Worm (Caenorhabditis elegans) whole organism, young adult: ENCODE measurements around the gene sre-28.

ENCODE experiments used
- B0336.3 ChIP-seq: fragments of 200-800 bp; sonication (Bioruptor generic); IDR thresholded peaks from 2 replicates; pipeline ENCODE4 v1.3.6; 2022; ENCODE audit warnings: missing genetic modification characterization, missing compliant biosample characterization
- F10E7.11 ChIP-seq: sonication (generic microtip); optimal IDR thresholded peaks from 2 replicates; lab custom pipeline; 2017; ENCODE audit warnings: mild to moderate bottlenecking, missing genetic modification characterization, moderate library complexity, missing compliant biosample characterization
- T07F8.4 ChIP-seq: sonication (generic microtip); optimal IDR thresholded peaks from 2 replicates; lab custom pipeline; 2016; ENCODE audit warnings: mild to moderate bottlenecking, missing genetic modification characterization, moderate library complexity, missing compliant biosample characterization
- ZK185.1 ChIP-seq: sonication (generic microtip); optimal IDR thresholded peaks from 2 replicates; lab custom pipeline; 2016; ENCODE audit warnings: mild to moderate bottlenecking, missing genetic modification characterization, missing compliant biosample characterization; ENCODE audit not compliant: poor library complexity, severe bottlenecking
- ceh-100 ChIP-seq: fragments of 200-800 bp; sonication (Bioruptor generic); IDR thresholded peaks from 2 replicates; pipeline ENCODE4 v1.3.6; 2022; ENCODE audit warnings: missing genetic modification reagents, missing genetic modification characterization, missing compliant biosample characterization
- lsy-27 ChIP-seq: sonication (generic microtip); optimal IDR thresholded peaks from 2 replicates; lab custom pipeline; 2017; ENCODE audit warnings: missing genetic modification characterization, mild to moderate bottlenecking, missing compliant biosample characterization, antibody characterized with exemption, missing genotype, borderline replicate concordance; ENCODE audit not compliant: insufficient read depth
- madf-10 ChIP-seq: sonication (generic microtip); optimal IDR thresholded peaks from 2 replicates; lab custom pipeline; 2016; ENCODE audit warnings: mild to moderate bottlenecking, missing genetic modification characterization, missing compliant biosample characterization
- nhr-120 ChIP-seq: fragments of 200-800 bp; sonication (Bioruptor generic); IDR thresholded peaks from 2 replicates; pipeline ENCODE4 v1.3.6; 2022; ENCODE audit warnings: missing genetic modification characterization, missing compliant biosample characterization
- sdz-38 ChIP-seq: sonication (generic microtip); optimal IDR thresholded peaks from 2 replicates; lab custom pipeline; 2016; ENCODE audit warnings: missing genotype, missing genetic modification characterization, missing compliant biosample characterization
- sea-2 ChIP-seq: fragments of 200-800 bp; sonication (Bioruptor generic); IDR thresholded peaks from 2 replicates; pipeline ENCODE4 v1.3.6; 2022; ENCODE audit warnings: missing genetic modification characterization, missing compliant biosample characterization

ce11 chrV:9982568-9982967 lies 38.4 kb downstream of the sre-28 start, which contains the start of gene C27H6.9:
- no peak for TF ChIP-seq sea-2 (GFP tag; lab: Robert Waterston, UW)
- no peak for TF ChIP-seq lsy-27
- TF ChIP-seq T07F8.4 (tag; lab: Kevin White, UChicago), result no peak
- no peak for TF ChIP-seq sdz-38 (tag; lab: Kevin White, UChicago)
- no peak for TF ChIP-seq nhr-120 (GFP tag; lab: Robert Waterston, UW)
- no peak for TF ChIP-seq F10E7.11
- no peak for TF ChIP-seq madf-10 (tag; lab: Kevin White, UChicago)
- TF ChIP-seq B0336.3 (GFP tag; lab: Robert Waterston, UW), result no peak
- no peak for TF ChIP-seq ZK185.1 (tag; lab: Kevin White, UChicago)
- TF ChIP-seq ceh-100, result no peak
